Fruit fly (Drosophila melanogaster) whole organism, embryonic: Measurements from ENCODE around the gene parvin.

Experiments
- ATbp ChIP-seq: fragments of 200-800 bp; sonication (Bioruptor generic); optimal IDR thresholded peaks from 2 replicates; lab custom pipeline; 2017; ENCODE audit warnings: missing biosample characterization, mild to moderate bottlenecking, missing genetic modification characterization, missing genetic modification reagents
- Bdp1 ChIP-seq: fragments of 200-800 bp; sonication (Bioruptor generic); optimal IDR thresholded peaks from 3 replicates; lab custom pipeline; 2016; ENCODE audit warnings: missing biosample characterization, missing genetic modification characterization
- CG10209 ChIP-seq: fragments of 200-800 bp; sonication (Bioruptor generic); optimal IDR thresholded peaks from 3 replicates; lab custom pipeline; 2017; ENCODE audit warnings: missing biosample characterization, mild to moderate bottlenecking, missing genetic modification characterization, missing genetic modification reagents
- CG10543 ChIP-seq: fragments of 200-800 bp; sonication (Bioruptor generic); optimal IDR thresholded peaks from 3 replicates; lab custom pipeline; 2017; ENCODE audit warnings: missing biosample characterization, mild to moderate bottlenecking, missing genetic modification characterization, moderate library complexity
- CG11093 ChIP-seq: fragments of 200-800 bp; sonication (Bioruptor generic); IDR thresholded peaks from 3 replicates; pipeline ENCODE4 v1.3.6; 2022; ENCODE audit warnings: missing biosample characterization, missing genetic modification characterization
- CG11456 ChIP-seq: fragments of 200-800 bp; sonication (Bioruptor generic); IDR thresholded peaks from 3 replicates; pipeline ENCODE4 v1.3.6; 2022; ENCODE audit warnings: missing biosample characterization, missing genetic modification characterization
- CG12155 ChIP-seq: fragments of 200-800 bp; sonication (Bioruptor generic); optimal IDR thresholded peaks from 3 replicates; lab custom pipeline; 2016; ENCODE audit warnings: missing biosample characterization, missing genetic modification characterization
- CG12942 ChIP-seq: fragments of 200-800 bp; sonication (Bioruptor generic); optimal IDR thresholded peaks from 3 replicates; lab custom pipeline; 2016; ENCODE audit warnings: missing biosample characterization, missing genetic modification characterization
- CG14441 ChIP-seq: fragments of 200-800 bp; sonication (Bioruptor generic); IDR thresholded peaks from 2 replicates; pipeline ENCODE4 v1.3.6; 2022; ENCODE audit warnings: missing biosample characterization, missing genetic modification characterization
- CG15479 ChIP-seq: fragments of 200-800 bp; sonication (Bioruptor generic); optimal IDR thresholded peaks from 3 replicates; lab custom pipeline; 2019; ENCODE audit warnings: missing biosample characterization, mild to moderate bottlenecking, missing genetic modification characterization, moderate library complexity
- CG16863 ChIP-seq: fragments of 200-800 bp; sonication (Bioruptor generic); optimal IDR thresholded peaks from 3 replicates; lab custom pipeline; 2016; ENCODE audit warnings: missing biosample characterization, missing genetic modification characterization
- CG2199 ChIP-seq: fragments of 200-800 bp; sonication (Bioruptor generic); IDR thresholded peaks from 3 replicates; pipeline ENCODE4 v1.3.6; 2022; ENCODE audit warnings: missing biosample characterization, missing genetic modification characterization
- CG2712 ChIP-seq: fragments of 200-800 bp; optimal IDR thresholded peaks from 3 replicates; lab custom pipeline; 2019; ENCODE audit warnings: missing biosample characterization, mild to moderate bottlenecking, missing genetic modification characterization, moderate library complexity
- CG2875 ChIP-seq: fragments of 200-800 bp; sonication (Bioruptor generic); optimal IDR thresholded peaks from 2 replicates; lab custom pipeline; 2017; ENCODE audit warnings: missing biosample characterization, mild to moderate bottlenecking, missing genetic modification characterization, missing genetic modification reagents
- CG33557 ChIP-seq: fragments of 200-800 bp; sonication (Bioruptor generic); optimal IDR thresholded peaks from 2 replicates; lab custom pipeline; 2019; ENCODE audit warnings: missing biosample characterization, mild to moderate bottlenecking, missing genetic modification characterization, moderate library complexity
- CG4617 ChIP-seq: fragments of 200-800 bp; sonication (Bioruptor generic); optimal IDR thresholded peaks from 3 replicates; lab custom pipeline; 2016; ENCODE audit warnings: missing biosample characterization, missing genetic modification characterization, borderline replicate concordance
- CG8478 ChIP-seq: fragments of >200 bp; optimal IDR thresholded peaks from 2 replicates; lab custom pipeline; 2018
- Dll ChIP-seq: fragments of 200-800 bp; sonication (Bioruptor generic); IDR thresholded peaks from 4 replicates; pipeline ENCODE4 v1.3.6; 2022; ENCODE audit warnings: missing biosample characterization, missing genetic modification characterization; ENCODE audit not compliant: partially characterized antibody
- GATAe ChIP-seq: fragments of 200-800 bp; sonication (Bioruptor generic); conservative IDR thresholded peaks from 2 replicates; pipeline ENCODE4 v1.3.6; 2022; ENCODE audit warnings: missing biosample characterization, missing genetic modification characterization
- Hr39 ChIP-seq: fragments of >200 bp; optimal IDR thresholded peaks from 2 replicates; lab custom pipeline; 2017
- Hr51 ChIP-seq, 2 experiments: fragments of 200-800 bp; sonication (Bioruptor generic); optimal IDR thresholded peaks; 2 replicates in 1 of 2; 3 replicates in 1 of 2; lab custom pipeline; 2016 to 2018; ENCODE audit warnings: missing biosample characterization in 2 of 2, missing genetic modification characterization in 2 of 2, mild to moderate bottlenecking in 1 of 2, moderate library complexity in 1 of 2
- Nf-YB ChIP-seq: fragments of 200-800 bp; sonication (Bioruptor generic); optimal IDR thresholded peaks from 3 replicates; lab custom pipeline; 2019; ENCODE audit warnings: missing biosample characterization, mild to moderate bottlenecking, missing genetic modification characterization, moderate library complexity
- Nf-YC ChIP-seq: fragments of 200-800 bp; optimal IDR thresholded peaks from 3 replicates; lab custom pipeline; 2019; ENCODE audit warnings: missing biosample characterization, mild to moderate bottlenecking, missing genetic modification characterization, moderate library complexity
- NfI ChIP-seq: fragments of 200-800 bp; sonication (Bioruptor generic); optimal IDR thresholded peaks from 3 replicates; lab custom pipeline; 2018; ENCODE audit warnings: missing biosample characterization, mild to moderate bottlenecking, missing genetic modification characterization, moderate library complexity
- Pdp1 ChIP-seq, 2 experiments: fragments of 200-800 bp; sonication (Bioruptor generic); optimal IDR thresholded peaks; 3 replicates each; lab custom pipeline; 2016; ENCODE audit warnings: missing biosample characterization in 2 of 2, missing genetic modification characterization in 2 of 2, mild to moderate bottlenecking in 1 of 2, moderate library complexity in 1 of 2
- Rfx ChIP-seq: fragments of 200-800 bp; sonication (Bioruptor generic); IDR thresholded peaks from 2 replicates; pipeline ENCODE4 v1.3.6; 2022; ENCODE audit warnings: missing biosample characterization, missing genetic modification characterization
- Scr ChIP-seq: fragments of 200-800 bp; sonication (Bioruptor generic); IDR thresholded peaks from 2 replicates; pipeline ENCODE4 v1.3.6; 2022; ENCODE audit warnings: missing biosample characterization, missing genetic modification characterization; ENCODE audit not compliant: partially characterized antibody
- Trl ChIP-seq, 3 experiments: fragments of >200 bp in 2 of 3; fragments of 200-800 bp in 1 of 3; sonication (Bioruptor generic) in 1 of 3; optimal IDR thresholded peaks; 2 replicates in 1 of 3; 3 replicates in 2 of 3; lab custom pipeline; 2016 to 2017; ENCODE audit warnings: missing biosample characterization in 1 of 3, missing genetic modification characterization in 1 of 3
- YL-1 ChIP-seq: fragments of 200-800 bp; sonication (Bioruptor generic); optimal IDR thresholded peaks from 3 replicates; lab custom pipeline; 2017; ENCODE audit warnings: missing biosample characterization, mild to moderate bottlenecking, missing genetic modification characterization
- cg ChIP-seq: fragments of 200-800 bp; sonication (Bioruptor generic); optimal IDR thresholded peaks from 3 replicates; lab custom pipeline; 2019; ENCODE audit warnings: missing biosample characterization, mild to moderate bottlenecking, missing genetic modification characterization, moderate library complexity
- crol ChIP-seq: fragments of 200-800 bp; sonication (Bioruptor generic); IDR thresholded peaks from 2 replicates; pipeline ENCODE4 v1.3.6; 2022; ENCODE audit warnings: missing biosample characterization, missing genetic modification characterization
- dmrt11E ChIP-seq: fragments of 200-800 bp; sonication (Bioruptor generic); optimal IDR thresholded peaks from 3 replicates; lab custom pipeline; 2018; ENCODE audit warnings: missing biosample characterization, mild to moderate bottlenecking, missing genetic modification characterization, moderate library complexity
- ewg ChIP-seq: fragments of 200-800 bp; sonication (Bioruptor generic); optimal IDR thresholded peaks from 3 replicates; lab custom pipeline; 2017; ENCODE audit warnings: mild to moderate bottlenecking, missing biosample characterization, missing genetic modification reagents, missing genetic modification characterization
- insv ChIP-seq, 2 experiments: fragments of 200-800 bp; sonication (Bioruptor generic); optimal IDR thresholded peaks; 3 replicates each; lab custom pipeline; 2016 to 2018; ENCODE audit warnings: missing biosample characterization in 2 of 2, missing genetic modification characterization in 2 of 2
- jumu ChIP-seq: fragments of 200-800 bp; sonication (Bioruptor generic); optimal IDR thresholded peaks from 3 replicates; lab custom pipeline; 2016; ENCODE audit warnings: missing biosample characterization, missing genetic modification characterization
- kay ChIP-seq: fragments of 200-800 bp; sonication (Bioruptor generic); optimal IDR thresholded peaks from 2 replicates; lab custom pipeline; 2016; ENCODE audit warnings: missing biosample characterization, missing genetic modification characterization
- mld ChIP-seq: fragments of 200-800 bp; sonication (Bioruptor generic); IDR thresholded peaks from 3 replicates; pipeline ENCODE4 v1.3.6; 2022; ENCODE audit warnings: missing biosample characterization, missing genetic modification characterization; ENCODE audit not compliant: partially characterized antibody
- nom ChIP-seq: fragments of 200-800 bp; sonication (Bioruptor generic); optimal IDR thresholded peaks from 2 replicates; lab custom pipeline; 2017; ENCODE audit warnings: missing biosample characterization, missing genetic modification characterization, mild to moderate bottlenecking, moderate library complexity, missing genetic modification reagents
- onecut ChIP-seq: fragments of 200-800 bp; sonication (Bioruptor generic); IDR thresholded peaks from 2 replicates; pipeline ENCODE4 v1.3.6; 2022; ENCODE audit warnings: missing biosample characterization, missing genetic modification characterization
- psq ChIP-seq: fragments of 200-800 bp; sonication (Bioruptor generic); optimal IDR thresholded peaks from 2 replicates; lab custom pipeline; 2017; ENCODE audit warnings: missing biosample characterization, missing genetic modification characterization
- ranshi ChIP-seq: fragments of 200-800 bp; sonication (Bioruptor generic); IDR thresholded peaks from 2 replicates; pipeline ENCODE4 v1.3.6; 2022; ENCODE audit warnings: missing biosample characterization, missing genetic modification characterization
- sens ChIP-seq: fragments of 200-800 bp; sonication (Bioruptor generic); peaks from one replicate; lab custom pipeline; 2016; ENCODE audit warnings: missing biosample characterization, missing genetic modification characterization
- sob ChIP-seq: fragments of 200-800 bp; sonication (Bioruptor generic); IDR thresholded peaks from 2 replicates; pipeline ENCODE4 v1.3.6; 2022; ENCODE audit warnings: missing biosample characterization, missing genetic modification characterization
- sug ChIP-seq: fragments of 200-800 bp; optimal IDR thresholded peaks from 2 replicates; lab custom pipeline; 2019; ENCODE audit warnings: missing biosample characterization, mild to moderate bottlenecking, missing genetic modification characterization, moderate library complexity
- trem ChIP-seq: fragments of 200-800 bp; optimal IDR thresholded peaks from 3 replicates; lab custom pipeline; 2019; ENCODE audit warnings: missing biosample characterization, mild to moderate bottlenecking, missing genetic modification characterization, moderate library complexity
- twi ChIP-seq: fragments of 200-800 bp; optimal IDR thresholded peaks from 2 replicates; lab custom pipeline; 2019; ENCODE audit warnings: missing biosample characterization, mild to moderate bottlenecking, missing genetic modification characterization, moderate library complexity
- wek ChIP-seq: fragments of 200-800 bp; sonication (Bioruptor generic); optimal IDR thresholded peaks from 3 replicates; lab custom pipeline; 2018; ENCODE audit warnings: missing biosample characterization, mild to moderate bottlenecking, missing genetic modification characterization, moderate library complexity
- zfh1 ChIP-seq: fragments of 200-800 bp; sonication (Bioruptor generic); IDR thresholded peaks from 3 replicates; pipeline ENCODE4 v1.3.6; 2022; ENCODE audit warnings: missing biosample characterization, missing genetic modification characterization

parvin gene

DNA sequence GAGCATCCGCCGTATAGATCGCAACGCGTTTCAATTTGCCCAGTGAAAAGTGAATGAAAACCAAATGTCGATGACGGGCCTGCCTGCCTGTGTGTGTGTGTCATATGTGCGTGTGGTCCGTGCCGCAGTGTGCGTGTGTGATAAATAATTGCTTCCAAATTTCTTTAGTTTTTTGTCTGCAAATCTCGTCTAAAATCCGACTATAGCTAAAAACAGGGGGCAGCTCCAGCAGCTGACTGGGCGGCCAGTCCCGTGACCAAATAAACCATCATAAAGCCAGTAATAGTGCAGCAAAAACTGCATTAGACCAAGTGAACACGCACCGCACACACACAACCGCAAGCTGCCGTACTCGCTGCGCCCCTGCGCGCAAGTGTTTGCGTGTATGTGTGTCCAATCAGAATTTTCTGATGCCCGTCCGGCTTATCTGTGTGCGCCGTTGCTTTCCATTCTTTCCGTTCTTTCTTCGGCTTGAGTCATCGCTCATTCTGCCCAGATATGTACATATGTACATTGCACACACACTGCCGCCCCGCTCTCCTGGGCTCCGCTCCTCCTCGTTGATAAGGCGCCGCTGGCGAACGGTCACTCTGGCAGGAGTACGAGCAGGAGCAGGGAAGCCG is 48.5 kb upstream of the parvin start:
- TF ChIP-seq CG15479 (GFP tag; lab: Kevin White, UChicago) (peak; percentile 62), Pdp1 (GFP tag; optimal IDR thresholded peaks at IDR 0.05; lab: Kevin White, UChicago) (peak in 1 of 2 experiments; percentile 6), CG12155 (GFP tag; lab: Kevin White, UChicago) (peak; percentile 52), CG4617 (GFP tag; lab: Kevin White, UChicago) (peak; percentile 17), CG11456 (0 out of 3 replicates have a peak, but pooled peaks have one; percentile 22), CG11093 (GFP tag; lab: Robert Waterston, UW) (no peak), CG10209 (peak; percentile 3), ranshi (GFP tag; lab: Robert Waterston, UW) (0 out of 2 replicates have a peak, but pooled peaks have one; percentile 27), CG2199 (0 out of 3 replicates have a peak, but pooled peaks have one; percentile 15), sob (0 out of 2 replicates have a peak, but pooled peaks have one; percentile 15), CG2712 (peak; percentile 3), CG8478 (lab: Kevin White, UChicago) (peak; percentile 92), Nf-YB (GFP tag; lab: Kevin White, UChicago) (peak; percentile 83), CG14441 (GFP tag; lab: Robert Waterston, UW) (no peak), sens (GFP tag; lab: Kevin White, UChicago) (peak; percentile 19), CG12942 (GFP tag; lab: Kevin White, UChicago) (no peak), psq (GFP tag; lab: Kevin White, UChicago) (peak; percentile 2), crol (GFP tag; lab: Robert Waterston, UW) (peak; percentile 74), CG10543 (GFP tag; lab: Kevin White, UChicago) (peak; percentile 42), insv (GFP tag; optimal IDR thresholded peaks at IDR 0.05; lab: Kevin White, UChicago) (peak; percentile 65 to 93), NfI (no peak), CG16863 (GFP tag; lab: Kevin White, UChicago) (peak; percentile 1), jumu (GFP tag; lab: Kevin White, UChicago) (peak; percentile 24), mld (GFP tag; lab: Robert Waterston, UW) (no peak), Trl (optimal IDR thresholded peaks at IDR 0.05; lab: Kevin White, UChicago) (peak in 1 of 2 experiments; percentile 10), Trl (GFP tag; optimal IDR thresholded peaks at IDR 0.05; lab: Kevin White, UChicago) (no peak), trem (tag; lab: Kevin White, UChicago) (no peak), zfh1 (GFP tag; lab: Robert Waterston, UW) (0 out of 3 replicates have a peak, but pooled peaks have one; percentile 27), ATbp (GFP tag; lab: Kevin White, UChicago) (peak; percentile 23), nom (GFP tag; lab: Kevin White, UChicago) (peak; percentile 57), wek (GFP tag; lab: Kevin White, UChicago) (peak; percentile 40), kay (GFP tag; lab: Kevin White, UChicago) (peak; percentile 21), Nf-YC (peak; percentile 93), Hr39 (lab: Kevin White, UChicago) (no peak), onecut (GFP tag; lab: Robert Waterston, UW) (no peak), Bdp1 (GFP tag; lab: Kevin White, UChicago) (peak; percentile 11), Hr51 (GFP tag; optimal IDR thresholded peaks at IDR 0.05; lab: Kevin White, UChicago) (peak in 1 of 2 experiments; percentile 11), Rfx (peak; percentile 20; the same call in 1 of the 2 replicates), Scr (0 out of 2 replicates have a peak, but pooled peaks have one; percentile 2), YL-1 (GFP tag; lab: Kevin White, UChicago) (peak; percentile 37), GATAe (GFP tag; lab: Robert Waterston, UW) (0 out of 2 replicates have a peak, but pooled peaks have one; percentile 22), CG33557 (GFP tag; lab: Kevin White, UChicago) (peak; percentile 17), CG2875 (GFP tag; lab: Kevin White, UChicago) (peak; percentile 18), sug (tag; lab: Kevin White, UChicago) (peak; percentile 45), cg (GFP tag; lab: Kevin White, UChicago) (peak; percentile 98), dmrt11E (peak; percentile 18), ewg (GFP tag; lab: Kevin White, UChicago) (peak; percentile 25), twi (no peak), Dll (GFP tag; lab: Robert Waterston, UW) (0 out of 4 replicates have a peak, but pooled peaks have one; percentile 40)
